Worm (Caenorhabditis elegans) whole organism, L4 larva: ENCODE data around the gene ufc-1.

ENCODE experiments used
- T20F7.1 ChIP-seq: fragments of 200-800 bp; sonication (Bioruptor generic); optimal IDR thresholded peaks from 2 replicates; lab custom pipeline; 2018; ENCODE audit warnings: mild to moderate bottlenecking, missing genetic modification characterization, missing compliant biosample characterization
- Y105C5A.15 ChIP-seq: fragments of 200-800 bp; sonication (Bioruptor generic); IDR thresholded peaks from 2 replicates; pipeline ENCODE4 v1.3.6; 2022; ENCODE audit warnings: missing genetic modification characterization, missing compliant biosample characterization
- aha-1 ChIP-seq: fragments of 150-350 bp; peaks from one replicate; lab custom pipeline; 2014; ENCODE audit warnings: missing biosample characterization, missing genetic modification characterization
- ama-1 ChIP-seq: fragments of 150-350 bp; optimal IDR thresholded peaks from 2 replicates; lab custom pipeline; 2014; ENCODE audit warnings: inconsistent platforms, mixed read lengths
- arid-1 ChIP-seq: fragments of 200-800 bp; sonication (Bioruptor generic); conservative IDR thresholded peaks from 2 replicates; pipeline ENCODE4 v1.3.6; 2022; ENCODE audit warnings: missing genetic modification reagents, missing genetic modification characterization, missing compliant biosample characterization
- dmd-6 ChIP-seq: fragments of 200-800 bp; sonication (Bioruptor generic); IDR thresholded peaks from 2 replicates; pipeline ENCODE4 v1.3.6; 2022; ENCODE audit warnings: missing genetic modification reagents, missing genetic modification characterization, missing compliant biosample characterization
- dmd-9 ChIP-seq: fragments of 200-800 bp; sonication (Bioruptor generic); IDR thresholded peaks from 2 replicates; pipeline ENCODE4 v1.3.6; 2022; ENCODE audit warnings: missing genetic modification reagents, missing genetic modification characterization, missing compliant biosample characterization
- fkh-10 ChIP-seq: fragments of 150-350 bp; optimal IDR thresholded peaks from 2 replicates; lab custom pipeline; 2014; ENCODE audit warnings: missing biosample characterization, missing genetic modification reagents, missing genetic modification characterization
- fos-1 ChIP-seq: fragments of 150-350 bp; optimal IDR thresholded peaks from 2 replicates; lab custom pipeline; 2014; ENCODE audit warnings: missing biosample characterization, missing genetic modification characterization
- gei-8 ChIP-seq: fragments of 200-800 bp; sonication (Bioruptor generic); optimal IDR thresholded peaks from 2 replicates; lab custom pipeline; 2018; ENCODE audit warnings: mild to moderate bottlenecking, missing genetic modification characterization, missing compliant biosample characterization
- hlh-11 ChIP-seq: fragments of 200-800 bp; sonication (Bioruptor generic); optimal IDR thresholded peaks from 2 replicates; lab custom pipeline; 2018; ENCODE audit warnings: mild to moderate bottlenecking, missing genetic modification characterization, missing compliant biosample characterization
- hlh-30 ChIP-seq: sonication (generic microtip); optimal IDR thresholded peaks from 2 replicates; lab custom pipeline; 2017; ENCODE audit warnings: antibody characterized with exemption, mild to moderate bottlenecking, missing genetic modification characterization, missing compliant biosample characterization; ENCODE audit not compliant: insufficient read depth
- lin-1 ChIP-seq: fragments of 200-800 bp; sonication (Bioruptor generic); IDR thresholded peaks from 2 replicates; pipeline ENCODE4 v1.3.6; 2022; ENCODE audit warnings: missing genetic modification reagents, missing genetic modification characterization, missing compliant biosample characterization
- lin-29 ChIP-seq: fragments of 200-800 bp; sonication (Bioruptor generic); IDR thresholded peaks from 2 replicates; pipeline ENCODE4 v1.3.6; 2022; ENCODE audit warnings: missing genetic modification reagents, missing genetic modification characterization, missing compliant biosample characterization
- mdl-1 ChIP-seq, 2 experiments: fragments of 150-350 bp in 1 of 2; sonication (generic microtip) in 1 of 2; optimal IDR thresholded peaks; 2 replicates each; lab custom pipeline; 2014 to 2017; ENCODE audit warnings: missing biosample characterization in 2 of 2, missing genetic modification characterization in 2 of 2
- mdt-29 ChIP-seq: fragments of 200-800 bp; sonication (Bioruptor generic); IDR thresholded peaks from 2 replicates; pipeline ENCODE4 v1.3.6; 2022; ENCODE audit warnings: missing genetic modification reagents, missing genetic modification characterization, missing compliant biosample characterization
- mxl-3 ChIP-seq: fragments of 200-800 bp; sonication (Bioruptor generic); optimal IDR thresholded peaks from 2 replicates; lab custom pipeline; 2018; ENCODE audit warnings: mild to moderate bottlenecking, missing genetic modification characterization, missing compliant biosample characterization
- nhr-28 ChIP-seq: fragments of 150-350 bp; optimal IDR thresholded peaks from 2 replicates; lab custom pipeline; 2014; ENCODE audit warnings: missing biosample characterization, missing genetic modification characterization
- nhr-77 ChIP-seq: fragments of 150-350 bp; optimal IDR thresholded peaks from 2 replicates; lab custom pipeline; 2014; ENCODE audit warnings: missing biosample characterization, missing genetic modification characterization
- pha-4 ChIP-seq, 2 experiments: fragments of 150-350 bp in 1 of 2; fragments of 200-800 bp in 1 of 2; sonication (Bioruptor generic) in 1 of 2; IDR thresholded peaks in 1 of 2; optimal IDR thresholded peaks in 1 of 2; 2 replicates each; pipeline versions ENCODE4 v1.3.6 to Lab custom; 2014 to 2022; ENCODE audit warnings: missing genetic modification characterization in 2 of 2, missing genetic modification reagents in 2 of 2, missing biosample characterization in 1 of 2, missing compliant biosample characterization in 1 of 2
- saeg-2 ChIP-seq: fragments of 200-800 bp; sonication (Bioruptor generic); IDR thresholded peaks from 2 replicates; pipeline ENCODE4 v1.3.6; 2022; ENCODE audit warnings: missing genetic modification reagents, missing genetic modification characterization, missing compliant biosample characterization
- set-16 ChIP-seq: fragments of 200-800 bp; sonication (Bioruptor generic); IDR thresholded peaks from 2 replicates; pipeline ENCODE4 v1.3.6; 2022; ENCODE audit warnings: missing genetic modification reagents, missing genetic modification characterization, missing compliant biosample characterization
- unc-130 ChIP-seq: sonication (generic microtip); optimal IDR thresholded peaks from 2 replicates; lab custom pipeline; 2016; ENCODE audit warnings: missing genetic modification reagents, missing genetic modification characterization, missing compliant biosample characterization
- unc-62 ChIP-seq, 3 experiments: fragments of 150-350 bp in 1 of 3; sonication (generic microtip); optimal IDR thresholded peaks in 2 of 3; peaks in 1 of 3; 1 replicate in 1 of 3; 2 replicates in 2 of 3; lab custom pipeline; 2014 to 2017; ENCODE audit warnings: missing biosample characterization in 3 of 3, missing genetic modification characterization in 3 of 3, missing genetic modification reagents in 3 of 3, missing genotype in 1 of 3
- zag-1 ChIP-seq: fragments of 150-350 bp; optimal IDR thresholded peaks from 2 replicates; lab custom pipeline; 2014; ENCODE audit warnings: missing biosample characterization, missing genetic modification characterization
- zfp-2 ChIP-seq: sonication (generic microtip); optimal IDR thresholded peaks from 2 replicates; lab custom pipeline; 2016; ENCODE audit warnings: mild to moderate bottlenecking, missing genetic modification characterization, missing compliant biosample characterization

The ufc-1 gene

DNA sequence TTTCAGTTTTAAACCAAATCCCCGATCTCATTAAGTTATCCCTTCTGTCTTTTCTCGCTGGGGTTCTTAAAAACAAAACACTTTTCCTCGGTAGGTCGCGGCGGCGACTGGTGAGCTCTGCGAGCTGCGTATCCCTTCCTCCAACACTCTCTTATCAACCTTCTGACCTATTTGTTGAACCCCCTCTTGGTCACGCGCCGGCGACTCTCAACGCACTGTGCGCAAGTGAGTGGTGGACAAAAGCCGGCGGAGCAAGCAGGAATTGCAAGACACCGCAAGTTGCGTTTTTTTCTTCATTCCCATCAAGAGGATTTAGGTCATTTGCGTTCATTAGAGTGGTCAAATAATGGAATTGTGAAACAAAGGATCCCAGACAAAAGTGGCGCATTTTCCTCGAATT, 22.5 kb downstream of the ufc-1 start:
- TF ChIP-seq hlh-11 (peak; percentile 26), saeg-2 (no peak), lin-1 (GFP tag; lab: Robert Waterston, UW) (no peak), hlh-30 (tag; lab: Kevin White, UChicago) (peak; percentile 79), set-16 (GFP tag; lab: Robert Waterston, UW) (peak; percentile 53)

DNA sequence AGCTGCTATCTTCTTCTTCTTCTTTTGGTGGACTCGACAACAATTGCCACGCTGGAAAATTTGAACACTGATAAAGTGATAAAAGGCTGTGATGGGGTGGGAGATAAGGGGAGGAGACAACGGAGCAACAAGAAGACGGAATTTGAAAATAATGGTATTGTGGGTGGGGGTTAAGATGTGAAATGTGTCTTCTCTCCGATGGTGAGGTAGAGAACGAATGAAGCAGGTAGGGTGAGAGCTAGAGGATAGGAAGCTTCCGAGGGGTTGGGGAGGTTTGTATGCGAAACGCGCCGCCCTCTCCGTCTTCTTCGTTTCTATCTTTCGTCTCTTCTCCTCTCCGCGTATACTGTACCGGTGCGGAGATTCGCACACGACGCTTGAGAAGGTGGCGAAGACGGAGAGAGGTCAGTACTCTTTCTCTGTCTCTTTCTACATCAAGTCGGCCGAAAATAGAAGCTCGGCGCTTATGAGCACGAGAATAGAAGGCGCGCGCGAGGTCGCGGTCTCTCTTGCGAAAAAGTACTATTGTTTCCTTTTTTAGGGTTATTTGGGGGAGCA, 24.2 kb downstream of the ufc-1 start, which contains the start of gene chtb-1:
chtb-1 (minus strand) TSS at position 51 of the 558 bp plus-strand sequence.
- no peak for TF ChIP-seq zfp-2
- no peak for TF ChIP-seq mdt-29 (GFP tag; lab: Robert Waterston, UW)
- peak; percentile 52 for TF ChIP-seq set-16 (GFP tag; lab: Robert Waterston, UW)

DNA sequence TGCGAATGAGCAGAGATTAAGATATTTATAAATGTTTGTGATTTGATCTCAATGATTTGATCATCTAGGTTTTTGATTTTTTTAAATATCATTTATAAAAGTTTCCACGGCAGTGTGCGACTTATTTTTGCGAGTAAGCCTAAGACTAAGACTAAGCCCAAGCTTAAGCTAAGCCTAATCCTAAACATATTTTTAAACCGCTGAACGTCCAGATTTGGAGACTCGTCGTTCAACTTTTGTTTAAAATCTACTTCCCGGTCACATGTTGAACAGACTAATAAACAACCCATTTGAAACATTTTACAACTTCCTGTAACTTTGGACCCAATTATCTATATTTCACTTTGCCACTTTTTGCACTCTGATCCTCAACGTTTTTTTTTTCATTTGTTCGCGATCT, 27.7 kb downstream of the ufc-1 start, which contains the start of gene K04H4.5:
K04H4.5 (plus strand) TSS at position 301 of the 400 bp plus-strand sequence.
- no peak for TF ChIP-seq mxl-3 (GFP tag; lab: Kevin White, UChicago)

DNA sequence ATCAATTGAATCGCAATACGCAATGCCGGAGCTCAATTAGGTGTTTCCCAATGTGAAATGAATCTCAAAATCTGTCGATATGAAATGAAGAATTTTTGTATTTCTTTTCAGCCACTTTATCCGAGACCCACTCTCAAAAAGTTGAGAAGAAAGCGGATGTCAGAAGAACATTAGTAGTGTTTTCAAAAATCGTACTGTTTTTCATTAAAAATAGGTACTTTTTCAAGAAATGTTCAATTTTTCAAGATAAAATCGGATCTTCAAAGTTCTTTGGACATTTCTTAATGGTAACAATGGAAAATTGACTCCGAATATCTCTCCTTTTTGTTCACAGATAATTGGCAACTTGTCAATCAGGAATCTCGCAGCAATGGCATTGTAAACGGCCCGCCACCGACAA, 29.9 kb downstream of the ufc-1 start, which contains the start of gene flp-25:
flp-25 (plus strand) TSS at position 301 of the 400 bp plus-strand sequence.
- TF ChIP-seq nhr-28 (tag; lab: Kevin White, UChicago) (no peak), aha-1 (tag; lab: Kevin White, UChicago) (peak; percentile 80), T20F7.1 (GFP tag; lab: Kevin White, UChicago) (no peak)

DNA sequence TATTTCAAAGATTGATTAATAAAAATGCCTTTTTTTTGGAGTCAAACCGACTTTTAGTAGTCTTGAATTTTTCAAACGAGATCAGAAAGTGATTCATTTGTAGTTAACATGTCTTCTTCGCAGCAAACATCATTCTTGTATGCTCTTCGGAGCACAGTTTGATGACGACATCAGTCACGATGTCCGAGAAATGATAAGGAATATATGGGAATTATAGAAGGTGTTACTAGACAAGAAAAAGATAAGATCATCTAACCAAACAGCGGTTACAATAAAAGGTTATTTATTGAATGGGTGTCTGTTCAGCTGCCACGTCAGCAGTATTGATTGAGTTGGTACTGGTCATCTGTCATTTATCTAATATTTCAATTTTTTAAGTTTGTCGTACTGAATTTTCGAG, 35.1 kb downstream of the ufc-1 start:
- TF ChIP-seq unc-62 (GFP tag; optimal IDR thresholded peaks at IDR 0.05 in 1 of 2; lab: Kevin White, UChicago) (peak in 1 of 2 experiments; percentile 83), unc-62 (tag; optimal IDR thresholded peaks at IDR 0.05; lab: Kevin White, UChicago) (no peak), nhr-28 (tag; lab: Kevin White, UChicago) (peak; percentile 65), dmd-6 (peak; percentile 29; the same call in 1 of the 2 replicates), lin-29 (GFP tag; lab: Robert Waterston, UW) (no peak)
- TF ChIP-seq, all 104 proteins: peak for 3

DNA sequence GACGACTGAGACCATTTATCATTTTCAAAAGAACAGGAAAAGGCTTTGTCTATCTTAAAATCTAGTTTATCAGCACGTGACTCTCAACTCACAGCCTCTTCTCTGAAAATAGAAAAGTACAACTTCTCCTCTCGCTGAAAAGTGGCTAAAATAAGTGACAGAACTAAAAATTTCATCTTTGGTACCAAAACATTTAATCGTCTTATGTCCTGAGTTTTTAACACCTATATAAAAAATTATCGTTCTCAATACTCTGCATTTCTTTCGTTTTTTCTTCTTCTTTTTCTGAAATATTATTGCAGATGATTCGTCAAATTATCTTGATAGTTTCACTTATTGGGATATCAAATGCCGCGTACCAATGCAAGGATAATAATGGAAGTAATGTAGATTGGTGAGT, 35.7 kb downstream of the ufc-1 start, which contains the start of gene crn-6:
crn-6 (plus strand) TSS at position 301 of the 400 bp plus-strand sequence.
- TF ChIP-seq mxl-3 (GFP tag; lab: Kevin White, UChicago) (no peak), arid-1 (GFP tag; lab: Robert Waterston, UW) (no peak), pha-4 (GFP tag; IDR thresholded peaks at IDR 0.05; lab: Robert Waterston, UW) (no peak), pha-4 (tag; optimal IDR thresholded peaks at IDR 0.05; lab: Kevin White, UChicago) (no peak), gei-8 (no peak), ama-1 (lab: Kevin White, UChicago) (no peak), mdl-1 (tag; optimal IDR thresholded peaks at IDR 0.05; lab: Kevin White, UChicago) (no peak), fos-1 (tag; lab: Kevin White, UChicago) (no peak), unc-130 (GFP tag; lab: Kevin White, UChicago) (no peak), zag-1 (tag; lab: Kevin White, UChicago) (no peak), nhr-77 (tag; lab: Kevin White, UChicago) (no peak), Y105C5A.15 (no peak), T20F7.1 (GFP tag; lab: Kevin White, UChicago) (no peak)

DNA sequence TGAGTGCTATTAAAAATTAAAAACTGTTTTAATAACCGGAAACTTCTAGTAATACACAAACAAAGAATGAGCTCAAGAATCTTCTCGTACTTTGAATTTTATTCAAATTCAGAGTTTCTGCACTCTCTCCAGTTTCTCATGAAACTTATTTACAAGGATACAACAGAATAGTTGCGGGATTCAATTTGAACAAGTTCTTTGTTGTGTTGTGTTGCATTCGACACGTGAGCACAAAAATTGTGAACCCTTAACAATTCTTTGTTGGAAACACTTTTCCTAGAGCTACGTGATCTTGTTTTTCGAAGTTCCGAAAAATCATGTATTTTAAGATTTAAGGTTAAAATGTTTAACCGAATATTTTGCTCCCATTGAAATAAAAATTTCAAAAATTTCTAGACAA, 42.5 kb downstream of the ufc-1 start:
- TF ChIP-seq dmd-9 (GFP tag; lab: Robert Waterston, UW), result no peak
- peak; percentile 50 for TF ChIP-seq fkh-10
